Worm (Caenorhabditis elegans): ENCODE results near the gene avr-15.

The avr-15 gene

ce11 chrV:13529165-13529564 is 17.6 kb upstream of the avr-15 start (continued):
- TF ChIP-seq hlh-11 (tag; optimal IDR thresholded peaks at IDR 0.05) (peak; percentile 33), lsy-2 (tag; optimal IDR thresholded peaks at IDR 0.05) (no peak), ceh-28 (tag; optimal IDR thresholded peaks at IDR 0.05) (no peak), nhr-102 (tag; optimal IDR thresholded peaks at IDR 0.05) (peak; percentile 70), nhr-6 (tag; optimal IDR thresholded peaks at IDR 0.05) (peak; percentile 25), mxl-3 (GFP tag; optimal IDR thresholded peaks at IDR 0.05) (no peak), arid-1 (GFP tag; conservative IDR thresholded peaks at IDR 0.05) (no peak)

DNA sequence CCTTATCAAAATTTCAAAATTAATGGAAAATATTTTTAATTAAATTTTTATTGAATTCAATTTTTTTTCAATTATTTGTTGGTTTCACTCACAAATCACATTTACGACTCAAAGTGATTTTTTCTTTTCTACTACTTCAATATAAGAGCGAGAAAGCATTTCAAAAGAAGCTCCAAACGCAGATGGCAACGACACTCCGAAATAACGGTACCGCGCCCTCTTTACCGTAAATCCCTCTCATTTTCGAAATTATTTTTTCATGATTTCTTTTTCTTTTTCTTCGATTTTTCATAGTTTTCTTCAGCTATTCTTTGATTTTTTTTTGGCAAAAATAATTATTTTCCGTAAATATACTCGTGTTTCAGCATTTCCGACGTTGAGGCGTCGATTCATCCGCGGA is 15.7 kb upstream of the avr-15 start:
- peak; percentile 98 for TF ChIP-seq Y48G9A.11 (GFP tag; IDR thresholded peaks at IDR 0.05)

- TF ChIP-seq Y105C5A.15 (GFP tag; IDR thresholded peaks at IDR 0.05) (no peak), jun-1 (tag; optimal IDR thresholded peaks at IDR 0.05) (no peak), dmd-6 (GFP tag; IDR thresholded peaks at IDR 0.05) (no peak), egl-43 (GFP tag; IDR thresholded peaks at IDR 0.05) (no peak), madf-9 (GFP tag; conservative IDR thresholded peaks at IDR 0.05) (no peak), F26F4.8 (GFP tag; conservative IDR thresholded peaks at IDR 0.05) (no peak), skn-1 (tag; optimal IDR thresholded peaks at IDR 0.05) (no peak), unc-130 (GFP tag; optimal IDR thresholded peaks at IDR 0.05) (no peak), snpc-4 (tag; optimal IDR thresholded peaks at IDR 0.05) (no peak), Y75B8A.6 (GFP tag; IDR thresholded peaks at IDR 0.05) (no peak), mxl-3 (GFP tag; optimal IDR thresholded peaks at IDR 0.05) (no peak), tag-97 (GFP tag; IDR thresholded peaks at IDR 0.05) (no peak), nhr-28 (tag; optimal IDR thresholded peaks at IDR 0.05) (no peak), nhr-76 (tag; optimal IDR thresholded peaks at IDR 0.05) (no peak), F37D6.2 (tag; optimal IDR thresholded peaks at IDR 0.05) (no peak), zag-1 (tag; optimal IDR thresholded peaks at IDR 0.05) (no peak)
Observed at ce11 chrV:13523194-13523593, 11.7 kb upstream of the avr-15 start, which contains the start of gene R11G10.3. Gene R11G10.3, plus strand, starts transcription at chrV:13523494.

ce11 chrV:13515115-13515514 is 3.6 kb upstream of the avr-15 start, which contains the start of gene semi-1:
Gene semi-1, minus strand, starts transcription at chrV:13515215.
- TF ChIP-seq nhr-28 (tag; optimal IDR thresholded peaks at IDR 0.05) (no peak), spr-3 (GFP tag; optimal IDR thresholded peaks at IDR 0.05) (no peak)

DNA sequence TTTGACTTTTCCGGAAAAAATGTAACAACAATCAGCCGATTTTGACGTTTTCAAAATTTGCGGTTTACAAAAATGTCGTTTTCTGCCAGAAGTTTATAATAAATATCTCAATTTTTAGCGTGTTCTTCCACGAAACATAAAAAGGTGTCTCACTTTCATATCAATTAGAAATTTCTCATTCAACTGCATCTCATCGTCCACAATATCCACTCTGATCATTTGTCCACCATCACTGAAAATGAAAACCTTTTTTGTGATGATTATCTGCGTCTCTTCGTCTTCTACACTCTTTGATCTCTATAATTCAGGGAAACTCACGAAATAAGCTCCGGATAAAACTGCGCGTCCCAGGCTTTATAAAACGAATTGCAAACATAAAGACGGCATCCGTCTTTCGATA is 997 bp upstream of the avr-15 start:
- TF ChIP-seq zfp-2 (tag; optimal IDR thresholded peaks at IDR 0.05) (no peak), unc-62 (GFP tag; optimal IDR thresholded peaks at IDR 0.05 in 1 of 2) (peak in 1 of 2 experiments; percentile 93), unc-62 (tag; optimal IDR thresholded peaks at IDR 0.05) (no peak), zip-11 (GFP tag; IDR thresholded peaks at IDR 0.05) (no peak)

DNA sequence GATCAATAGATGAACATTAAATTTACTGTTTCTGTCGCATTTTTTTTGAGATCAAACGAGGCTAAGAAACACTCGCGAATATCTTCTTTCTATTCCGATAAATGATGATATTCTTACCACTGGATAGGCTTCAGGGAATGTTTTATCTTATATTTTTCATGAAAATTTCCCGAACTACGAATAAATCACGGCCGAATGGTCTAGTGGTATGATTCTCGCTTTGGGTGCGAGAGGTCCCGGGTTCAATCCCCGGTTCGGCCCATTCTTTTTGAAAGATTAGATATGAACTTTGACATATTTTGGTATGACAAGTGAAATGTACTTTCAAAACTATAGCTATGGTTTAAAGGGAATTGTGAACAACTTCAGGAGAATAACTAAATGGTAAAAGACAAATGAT is 2.0 kb downstream of the avr-15 start:
- 0 out of 2 replicates have a peak, but pooled peaks have one; percentile 34 for TF ChIP-seq lim-7 (GFP tag; IDR thresholded peaks at IDR 0.05)

DNA sequence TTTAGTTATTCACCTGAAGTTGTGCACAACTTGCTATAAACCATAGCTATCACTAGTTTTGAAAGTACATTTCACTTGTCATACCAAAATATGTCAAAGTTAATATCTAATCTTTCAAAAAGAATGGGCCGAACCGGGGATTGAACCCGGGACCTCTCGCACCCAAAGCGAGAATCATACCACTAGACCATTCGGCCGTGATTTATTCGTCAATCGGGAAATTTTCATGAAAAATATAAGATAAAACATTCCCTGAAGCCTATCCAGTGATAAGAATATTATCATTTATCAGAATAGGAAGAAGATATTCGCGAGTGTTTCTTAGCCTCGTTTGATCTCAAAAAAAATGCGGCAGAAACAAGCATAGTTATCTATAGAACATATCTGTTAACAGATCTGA is 4.4 kb downstream of the avr-15 start:
- TF ChIP-seq F26F4.8 (GFP tag; conservative IDR thresholded peaks at IDR 0.05): 0 out of 2 replicates have a peak, but pooled peaks have one; percentile 10

- no peak for TF ChIP-seq mdl-1 (tag; optimal IDR thresholded peaks at IDR 0.05)
- no peak for TF ChIP-seq dve-1 (tag; optimal IDR thresholded peaks at IDR 0.05; ENCODE audit: insufficient read depth)
- no peak for TF ChIP-seq saeg-2 (GFP tag; IDR thresholded peaks at IDR 0.05)
- no peak for TF ChIP-seq hmg-1.1 (GFP tag; IDR thresholded peaks at IDR 0.05)
- no peak for TF ChIP-seq snpc-1.2 (GFP tag; IDR thresholded peaks at IDR 0.05)
- TF ChIP-seq nhr-10 (tag; optimal IDR thresholded peaks at IDR 0.05): no peak
- no peak for TF ChIP-seq lin-29 (GFP tag; IDR thresholded peaks at IDR 0.05)
- TF ChIP-seq R02D3.7 (tag; optimal IDR thresholded peaks at IDR 0.05): no peak
- no peak for TF ChIP-seq T20F7.1 (GFP tag; optimal IDR thresholded peaks at IDR 0.05)
- TF ChIP-seq lim-7 (GFP tag; IDR thresholded peaks at IDR 0.05): no peak
- TF ChIP-seq daf-19 (GFP tag; conservative IDR thresholded peaks at IDR 0.05): no peak
- no peak for TF ChIP-seq snpc-4 (tag; optimal IDR thresholded peaks at IDR 0.05)
Observed at ce11 chrV:13506321-13506720, 5.2 kb downstream of the avr-15 start, which contains the start of gene R11G10.4. Gene R11G10.4, plus strand, starts transcription at chrV:13506621.
